Fruit fly (Drosophila melanogaster) whole organism, embryonic: ENCODE data around the gene CG7483.

Experiments
- Antp ChIP-seq: fragments of 200-800 bp; sonication (Bioruptor generic); optimal IDR thresholded peaks from 3 replicates; lab custom pipeline; 2016; ENCODE audit warnings: missing biosample characterization, missing genetic modification characterization
- CG10366 ChIP-seq: fragments of 200-800 bp; sonication (Bioruptor generic); IDR thresholded peaks from 2 replicates; pipeline ENCODE4 v1.3.6; 2022; ENCODE audit warnings: missing biosample characterization, missing genetic modification characterization
- CG10462 ChIP-seq: fragments of 200-800 bp; sonication (Bioruptor generic); optimal IDR thresholded peaks from 2 replicates; lab custom pipeline; 2016; ENCODE audit warnings: missing biosample characterization, missing genetic modification characterization
- CG11085 ChIP-seq: fragments of 200-800 bp; sonication (Bioruptor generic); IDR thresholded peaks from 2 replicates; pipeline ENCODE4 v1.3.6; 2022; ENCODE audit warnings: missing biosample characterization, missing genetic modification characterization
- CG11093 ChIP-seq: fragments of 200-800 bp; sonication (Bioruptor generic); IDR thresholded peaks from 3 replicates; pipeline ENCODE4 v1.3.6; 2022; ENCODE audit warnings: missing biosample characterization, missing genetic modification characterization
- CG11504 ChIP-seq: fragments of 200-800 bp; sonication (Bioruptor generic); optimal IDR thresholded peaks from 3 replicates; lab custom pipeline; 2019; ENCODE audit warnings: missing biosample characterization, mild to moderate bottlenecking, missing genetic modification characterization, moderate library complexity
- CG12769 ChIP-seq: fragments of 200-800 bp; sonication (Bioruptor generic); optimal IDR thresholded peaks from 2 replicates; lab custom pipeline; 2019; ENCODE audit warnings: missing biosample characterization, mild to moderate bottlenecking, missing genetic modification characterization, moderate library complexity
- CG14860 ChIP-seq: fragments of 200-800 bp; sonication (Bioruptor generic); IDR thresholded peaks from 3 replicates; pipeline ENCODE4 v1.3.6; 2022; ENCODE audit warnings: missing biosample characterization, missing genetic modification characterization; ENCODE audit not compliant: partially characterized antibody
- CG14965 ChIP-seq: fragments of 200-800 bp; sonication (Bioruptor generic); optimal IDR thresholded peaks from 2 replicates; lab custom pipeline; 2016; ENCODE audit warnings: missing biosample characterization, missing genetic modification characterization, borderline replicate concordance
- CG16863 ChIP-seq: fragments of 200-800 bp; sonication (Bioruptor generic); optimal IDR thresholded peaks from 3 replicates; lab custom pipeline; 2016; ENCODE audit warnings: missing biosample characterization, missing genetic modification characterization
- CG17385 ChIP-seq: fragments of 200-800 bp; sonication (Bioruptor generic); optimal IDR thresholded peaks from 3 replicates; lab custom pipeline; 2018; ENCODE audit warnings: missing biosample characterization, mild to moderate bottlenecking, missing genetic modification characterization
- CG18011 ChIP-seq: fragments of 200-800 bp; sonication (Bioruptor generic); optimal IDR thresholded peaks from 2 replicates; lab custom pipeline; 2017; ENCODE audit warnings: missing biosample characterization, missing genetic modification characterization, mild to moderate bottlenecking, moderate library complexity, missing genotype
- CG1832 ChIP-seq: fragments of 200-800 bp; sonication (Bioruptor generic); optimal IDR thresholded peaks from 2 replicates; lab custom pipeline; 2017; ENCODE audit warnings: missing biosample characterization, mild to moderate bottlenecking, missing genetic modification characterization, inconsistent platforms
- CG31224 ChIP-seq: fragments of 200-800 bp; sonication (Bioruptor generic); IDR thresholded peaks from 2 replicates; pipeline ENCODE4 v1.3.6; 2022; ENCODE audit warnings: missing biosample characterization, missing genetic modification characterization
- CG3163 ChIP-seq: fragments of 200-800 bp; sonication (Bioruptor generic); optimal IDR thresholded peaks from 3 replicates; lab custom pipeline; 2016; ENCODE audit warnings: missing biosample characterization, missing genetic modification characterization
- CG4730 ChIP-seq: fragments of 200-800 bp; sonication (Bioruptor generic); IDR thresholded peaks from 2 replicates; pipeline ENCODE4 v1.3.6; 2022; ENCODE audit warnings: missing biosample characterization, missing genetic modification characterization
- CG6791 ChIP-seq: fragments of 200-800 bp; sonication (Bioruptor generic); IDR thresholded peaks from 3 replicates; pipeline ENCODE4 v1.3.6; 2022; ENCODE audit warnings: missing biosample characterization, missing genetic modification characterization; ENCODE audit not compliant: partially characterized antibody
- CrebB ChIP-seq: fragments of 200-800 bp; sonication (Bioruptor generic); optimal IDR thresholded peaks from 3 replicates; lab custom pipeline; 2018; ENCODE audit warnings: missing biosample characterization, mild to moderate bottlenecking, missing genetic modification characterization
- Deaf1 ChIP-seq: fragments of 200-800 bp; optimal IDR thresholded peaks from 3 replicates; lab custom pipeline; 2019; ENCODE audit warnings: missing biosample characterization, mild to moderate bottlenecking, missing genetic modification characterization, moderate library complexity
- Dip2 ChIP-seq: fragments of 200-800 bp; sonication (Bioruptor generic); IDR thresholded peaks from 2 replicates; pipeline ENCODE4 v1.3.6; 2022; ENCODE audit warnings: missing biosample characterization, missing genetic modification characterization
- Dip3 ChIP-seq: fragments of 200-800 bp; sonication (Bioruptor generic); optimal IDR thresholded peaks from 3 replicates; lab custom pipeline; 2016; ENCODE audit warnings: missing biosample characterization, missing genetic modification characterization
- Drgx ChIP-seq: fragments of 200-800 bp; sonication (Bioruptor generic); IDR thresholded peaks from 2 replicates; pipeline ENCODE4 v1.3.6; 2022; ENCODE audit warnings: missing biosample characterization, missing genetic modification characterization
- GATAe ChIP-seq: fragments of 200-800 bp; sonication (Bioruptor generic); conservative IDR thresholded peaks from 2 replicates; pipeline ENCODE4 v1.3.6; 2022; ENCODE audit warnings: missing biosample characterization, missing genetic modification characterization
- H2.0 ChIP-seq: fragments of 200-800 bp; sonication (Bioruptor generic); IDR thresholded peaks from 2 replicates; pipeline ENCODE4 v1.3.6; 2022; ENCODE audit warnings: missing biosample characterization, missing genetic modification characterization
- MESR4 ChIP-seq: fragments of 200-800 bp; sonication (Bioruptor generic); optimal IDR thresholded peaks from 2 replicates; lab custom pipeline; 2018; ENCODE audit warnings: missing biosample characterization, mild to moderate bottlenecking, missing genetic modification characterization, moderate library complexity
- Nf-YA ChIP-seq: fragments of 200-800 bp; sonication (Bioruptor generic); IDR thresholded peaks from 2 replicates; pipeline ENCODE4 v1.3.6; 2022; ENCODE audit warnings: missing biosample characterization, missing genetic modification characterization
- Oli ChIP-seq: fragments of 200-800 bp; sonication (Bioruptor generic); optimal IDR thresholded peaks from 2 replicates; lab custom pipeline; 2018; ENCODE audit warnings: missing biosample characterization, mild to moderate bottlenecking, missing genetic modification characterization, moderate library complexity
- Ravus ChIP-seq: fragments of 200-800 bp; sonication (Bioruptor generic); IDR thresholded peaks from 2 replicates; pipeline ENCODE4 v1.3.6; 2022; ENCODE audit warnings: missing biosample characterization, missing genetic modification characterization
- Scr ChIP-seq: fragments of 200-800 bp; sonication (Bioruptor generic); IDR thresholded peaks from 2 replicates; pipeline ENCODE4 v1.3.6; 2022; ENCODE audit warnings: missing biosample characterization, missing genetic modification characterization; ENCODE audit not compliant: partially characterized antibody
- YL-1 ChIP-seq: fragments of 200-800 bp; sonication (Bioruptor generic); optimal IDR thresholded peaks from 3 replicates; lab custom pipeline; 2017; ENCODE audit warnings: missing biosample characterization, mild to moderate bottlenecking, missing genetic modification characterization
- ap ChIP-seq: fragments of 200-800 bp; sonication (Bioruptor generic); IDR thresholded peaks from 2 replicates; pipeline ENCODE4 v1.3.6; 2022; ENCODE audit warnings: missing biosample characterization, missing genetic modification characterization
- bigmax ChIP-seq: fragments of 200-800 bp; sonication (Bioruptor generic); optimal IDR thresholded peaks from 2 replicates; lab custom pipeline; 2018; ENCODE audit warnings: missing biosample characterization, mild to moderate bottlenecking, missing genetic modification characterization
- chm ChIP-seq: fragments of 200-800 bp; sonication (Bioruptor generic); IDR thresholded peaks from 2 replicates; pipeline ENCODE4 v1.3.6; 2022; ENCODE audit warnings: missing biosample characterization, missing genetic modification characterization
- danr ChIP-seq: fragments of 200-800 bp; sonication (Bioruptor generic); IDR thresholded peaks from 2 replicates; pipeline ENCODE4 v1.3.6; 2022; ENCODE audit warnings: missing biosample characterization, missing genetic modification characterization
- dmrt99B ChIP-seq: fragments of 200-800 bp; sonication (Bioruptor generic); optimal IDR thresholded peaks from 2 replicates; lab custom pipeline; 2018; ENCODE audit warnings: missing biosample characterization, mild to moderate bottlenecking, missing genetic modification characterization, moderate library complexity
- dysf ChIP-seq: fragments of 200-800 bp; sonication (Bioruptor generic); IDR thresholded peaks from 3 replicates; pipeline ENCODE4 v1.3.6; 2022; ENCODE audit warnings: missing biosample characterization, missing genetic modification characterization
- grau ChIP-seq: fragments of 200-800 bp; optimal IDR thresholded peaks from 3 replicates; lab custom pipeline; 2019; ENCODE audit warnings: missing biosample characterization, mild to moderate bottlenecking, missing genetic modification characterization, moderate library complexity
- lov ChIP-seq, 2 experiments: fragments of 200-800 bp in 1 of 2; fragments of >200 bp in 1 of 2; sonication (Bioruptor generic) in 1 of 2; IDR thresholded peaks in 1 of 2; optimal IDR thresholded peaks in 1 of 2; 2 replicates in 1 of 2; 3 replicates in 1 of 2; pipeline versions ENCODE4 v1.3.6 to Lab custom; 2017 to 2022; ENCODE audit warnings: missing biosample characterization in 1 of 2, missing genetic modification characterization in 1 of 2
- otp ChIP-seq: fragments of 200-800 bp; sonication (Bioruptor generic); IDR thresholded peaks from 3 replicates; pipeline ENCODE4, ENCODE4 v1.3.6; 2022; ENCODE audit warnings: missing biosample characterization, missing genetic modification characterization
- pb ChIP-seq: fragments of 200-800 bp; sonication (Bioruptor generic); optimal IDR thresholded peaks from 3 replicates; lab custom pipeline; 2016; ENCODE audit warnings: missing biosample characterization, missing genetic modification characterization
- peb ChIP-seq: fragments of 200-800 bp; sonication (Bioruptor generic); IDR thresholded peaks from 2 replicates; pipeline ENCODE4 v1.3.6; 2022; ENCODE audit warnings: missing biosample characterization, missing genetic modification characterization
- rib ChIP-seq: fragments of 200-800 bp; sonication (Bioruptor generic); IDR thresholded peaks from 2 replicates; pipeline ENCODE4 v1.3.6; 2022; ENCODE audit warnings: missing biosample characterization, missing genetic modification characterization
- sens ChIP-seq: fragments of 200-800 bp; sonication (Bioruptor generic); peaks from one replicate; lab custom pipeline; 2016; ENCODE audit warnings: missing biosample characterization, missing genetic modification characterization
- sens-2 ChIP-seq: fragments of 200-800 bp; sonication (Bioruptor generic); IDR thresholded peaks from 2 replicates; pipeline ENCODE4 v1.3.6; 2022; ENCODE audit warnings: missing biosample characterization, missing genetic modification characterization
- sim ChIP-seq: fragments of 200-800 bp; sonication (Bioruptor generic); IDR thresholded peaks from 2 replicates; pipeline ENCODE4 v1.3.6; 2022; ENCODE audit warnings: missing biosample characterization, missing genetic modification characterization
- sqz ChIP-seq: fragments of 200-800 bp; sonication (Bioruptor generic); optimal IDR thresholded peaks from 3 replicates; lab custom pipeline; 2018; ENCODE audit warnings: missing biosample characterization, mild to moderate bottlenecking, missing genetic modification characterization
- ssp ChIP-seq: fragments of 200-800 bp; sonication (Bioruptor generic); IDR thresholded peaks from 2 replicates; pipeline ENCODE4 v1.3.6; 2022; ENCODE audit warnings: missing biosample characterization, missing genetic modification characterization
- trh ChIP-seq: fragments of 200-800 bp; sonication (Bioruptor generic); optimal IDR thresholded peaks from 2 replicates; lab custom pipeline; 2016; ENCODE audit warnings: missing biosample characterization, missing genetic modification characterization
- zf30C ChIP-seq: fragments of 200-800 bp; sonication (Bioruptor generic); optimal IDR thresholded peaks from 3 replicates; lab custom pipeline; 2018; ENCODE audit warnings: missing biosample characterization, mild to moderate bottlenecking, missing genetic modification characterization
- zfh2 ChIP-seq: fragments of 200-800 bp; sonication (Bioruptor generic); optimal IDR thresholded peaks from 2 replicates; lab custom pipeline; 2016; ENCODE audit warnings: missing biosample characterization, missing genetic modification characterization

The CG7483 gene

DNA sequence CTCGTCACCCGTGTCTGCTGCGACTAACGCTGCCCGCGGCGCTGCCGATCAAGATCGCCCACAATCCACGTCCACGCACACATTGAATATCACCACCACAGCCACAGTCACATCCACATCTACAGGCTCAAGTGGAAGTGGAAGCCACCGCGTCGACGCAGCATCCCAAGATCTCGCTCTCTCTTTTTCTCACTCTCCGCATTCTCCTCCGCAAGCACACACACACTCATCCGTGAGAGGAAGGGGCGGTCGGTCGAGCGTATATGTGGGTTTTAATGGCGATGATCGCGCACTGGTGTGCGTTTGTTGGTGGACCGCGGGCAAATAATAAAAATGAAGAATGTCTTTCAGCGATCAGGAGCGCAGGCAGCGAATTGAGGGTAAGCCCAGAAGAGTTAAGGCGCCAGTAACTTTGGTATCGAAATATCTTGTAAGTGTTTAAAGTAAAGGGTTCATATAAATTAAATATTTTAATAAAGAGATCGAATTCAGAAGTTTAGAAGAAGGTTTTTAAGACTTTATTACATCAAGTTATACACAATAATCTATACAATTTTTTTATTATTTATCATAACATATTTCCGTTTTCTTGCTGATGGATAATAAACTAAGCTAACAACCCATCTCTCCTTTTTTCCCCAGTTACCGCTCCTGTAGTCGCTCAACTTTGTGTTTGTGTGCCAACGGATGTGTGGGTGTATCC lies 20.9 kb downstream of the CG7483 start, which contains the start of gene Poxm (continued):
- TF ChIP-seq CG18011 (no peak), Drgx (GFP tag; lab: Robert Waterston, UW) (peak; percentile 92), trh (GFP tag; lab: Kevin White, UChicago) (peak; percentile 80), Antp (GFP tag; lab: Kevin White, UChicago) (peak; percentile 51), CG16863 (GFP tag; lab: Kevin White, UChicago) (peak; percentile 66), pb (GFP tag; lab: Kevin White, UChicago) (no peak), CG1832 (GFP tag; lab: Kevin White, UChicago) (peak; percentile 34), Ravus (GFP tag; lab: Robert Waterston, UW) (peak; percentile 59), CG4730 (peak; percentile 82), Scr (GFP tag; lab: Robert Waterston, UW) (no peak; the same call in 1 of the 2 replicates), CG14860 (no peak), bigmax (GFP tag; lab: Kevin White, UChicago) (no peak), rib (GFP tag; lab: Robert Waterston, UW) (no peak), sens (GFP tag; lab: Kevin White, UChicago) (peak; percentile 96), CG11093 (peak; percentile 92), CrebB (tag; lab: Kevin White, UChicago) (no peak), CG11085 (GFP tag; lab: Robert Waterston, UW) (peak; percentile 57), CG3163 (GFP tag; lab: Kevin White, UChicago) (no peak), otp (GFP tag; lab: Robert Waterston, UW) (no peak), CG14965 (GFP tag; lab: Kevin White, UChicago) (no peak), MESR4 (no peak), Oli (peak; percentile 95), CG11504 (tag; lab: Kevin White, UChicago) (peak; percentile 93), dmrt99B (tag; lab: Kevin White, UChicago) (peak; percentile 95), Deaf1 (tag; lab: Kevin White, UChicago) (peak; percentile 56), danr (GFP tag; lab: Robert Waterston, UW) (peak; percentile 86), Dip3 (GFP tag; lab: Kevin White, UChicago) (peak; percentile 19), chm (GFP tag; lab: Robert Waterston, UW) (no peak), GATAe (GFP tag; lab: Robert Waterston, UW) (no peak), dysf (peak; percentile 94), zf30C (GFP tag; lab: Kevin White, UChicago) (no peak), lov (optimal IDR thresholded peaks at IDR 0.05; lab: Kevin White, UChicago) (no peak), lov (GFP tag; IDR thresholded peaks at IDR 0.05; lab: Robert Waterston, UW) (no peak), zfh2 (peak; percentile 43), Dip2 (GFP tag; lab: Robert Waterston, UW) (peak; percentile 53), sqz (peak; percentile 90), ssp (GFP tag; lab: Robert Waterston, UW) (peak; percentile 89), YL-1 (GFP tag; lab: Kevin White, UChicago) (peak; percentile 21), peb (GFP tag; lab: Robert Waterston, UW) (peak; percentile 73), H2.0 (GFP tag; lab: Robert Waterston, UW) (peak; percentile 53), CG10462 (GFP tag; lab: Kevin White, UChicago) (peak; percentile 84), ap (GFP tag; lab: Robert Waterston, UW) (peak; percentile 79), grau (tag; lab: Kevin White, UChicago) (peak; percentile 93), CG6791 (GFP tag; lab: Robert Waterston, UW) (no peak), CG17385 (GFP tag; lab: Kevin White, UChicago) (peak; percentile 82), CG31224 (peak; percentile 79), CG10366 (GFP tag; lab: Robert Waterston, UW) (peak; percentile 79), CG12769 (peak; percentile 4), Nf-YA (GFP tag; lab: Robert Waterston, UW) (peak; percentile 21; the same call in 1 of the 2 replicates), sens-2 (GFP tag; lab: Robert Waterston, UW) (no peak; the same call in 1 of the 2 replicates), sim (GFP tag; lab: Robert Waterston, UW) (peak; percentile 58; the same call in 1 of the 2 replicates)
